Worm (Caenorhabditis elegans): ENCODE measurements around the gene try-4.

DNA sequence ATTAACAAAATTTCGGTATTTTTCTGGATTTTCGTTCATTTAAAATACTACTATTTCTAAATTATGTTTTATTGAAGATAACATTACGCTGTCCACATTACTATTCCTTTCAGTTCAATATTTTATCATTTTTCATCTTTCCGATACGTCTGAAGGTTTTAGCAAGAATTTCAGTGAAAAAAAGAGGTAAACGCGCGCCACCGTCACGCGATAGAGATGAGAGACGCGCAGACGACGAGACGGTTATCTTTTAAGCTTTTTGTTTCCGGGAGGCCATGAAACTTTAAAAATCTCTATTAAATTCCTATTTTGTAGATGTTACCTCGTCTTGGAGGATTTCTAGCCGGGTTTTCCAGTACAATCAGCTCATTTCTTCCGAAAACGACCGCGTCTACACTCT lies 23.2 kb downstream of the try-4 start, which contains the start of gene mrps-12:
- TF ChIP-seq flt-1 (GFP tag; IDR thresholded peaks at IDR 0.05) (no peak), tab-1 (GFP tag; IDR thresholded peaks at IDR 0.05) (no peak), cog-1 (tag; optimal IDR thresholded peaks at IDR 0.05) (no peak)
